Worm (Caenorhabditis elegans) whole organism, late embryonic: Measurements from ENCODE around the gene dnj-16.

Experiments used
- K02D7.2 ChIP-seq: sonication (generic microtip); optimal IDR thresholded peaks from 2 replicates; lab custom pipeline; 2017; ENCODE audit warnings: mild to moderate bottlenecking, missing genetic modification characterization, missing compliant biosample characterization
- Y22D7AL.16 ChIP-seq: sonication (generic microtip); optimal IDR thresholded peaks from 2 replicates; lab custom pipeline; 2016; ENCODE audit warnings: missing genetic modification characterization, missing compliant biosample characterization
- ama-1 ChIP-seq: fragments of 150-350 bp; optimal IDR thresholded peaks from 2 replicates; lab custom pipeline; 2014
- ceh-14 ChIP-seq: sonication (generic microtip); optimal IDR thresholded peaks from 2 replicates; lab custom pipeline; 2016; ENCODE audit warnings: missing genotype, missing genetic modification characterization, missing compliant biosample characterization
- ceh-19 ChIP-seq: fragments of 200-800 bp; sonication (Bioruptor generic); optimal IDR thresholded peaks from 2 replicates; lab custom pipeline; 2018; ENCODE audit warnings: mild to moderate bottlenecking, missing genetic modification characterization, missing compliant biosample characterization
- ceh-22 ChIP-seq: sonication (generic microtip); optimal IDR thresholded peaks from 2 replicates; lab custom pipeline; 2017; ENCODE audit warnings: missing biosample characterization, missing genetic modification characterization
- ceh-24 ChIP-seq: sonication (generic microtip); optimal IDR thresholded peaks from 2 replicates; lab custom pipeline; 2016; ENCODE audit warnings: mild to moderate bottlenecking, missing genetic modification characterization, missing compliant biosample characterization
- ceh-45 ChIP-seq: fragments of 200-800 bp; sonication (Bioruptor generic); IDR thresholded peaks from 2 replicates; pipeline ENCODE4 v1.3.6; 2022; ENCODE audit warnings: missing genetic modification reagents, missing genetic modification characterization, missing compliant biosample characterization
- che-1 ChIP-seq: sonication (generic microtip); optimal IDR thresholded peaks from 2 replicates; lab custom pipeline; 2016; ENCODE audit warnings: mild to moderate bottlenecking, missing genetic modification characterization, missing compliant biosample characterization
- dve-1 ChIP-seq: sonication (generic microtip); optimal IDR thresholded peaks from 2 replicates; lab custom pipeline; 2017; ENCODE audit warnings: antibody characterized with exemption, mild to moderate bottlenecking, missing genetic modification characterization, missing compliant biosample characterization
- elt-2 ChIP-seq: sonication (generic microtip); optimal IDR thresholded peaks from 2 replicates; lab custom pipeline; 2016; ENCODE audit warnings: missing genetic modification reagents, missing genetic modification characterization, missing compliant biosample characterization
- elt-4 ChIP-seq: sonication (generic microtip); optimal IDR thresholded peaks from 2 replicates; lab custom pipeline; 2016; ENCODE audit warnings: missing genetic modification characterization, missing compliant biosample characterization
- ets-4 ChIP-seq: sonication (generic microtip); optimal IDR thresholded peaks from 2 replicates; lab custom pipeline; 2016; ENCODE audit warnings: missing genetic modification characterization, missing compliant biosample characterization
- eyg-1 ChIP-seq: sonication (generic microtip); optimal IDR thresholded peaks from 2 replicates; lab custom pipeline; 2016; ENCODE audit warnings: missing genotype, missing genetic modification characterization, missing compliant biosample characterization
- fax-1 ChIP-seq: sonication (generic microtip); optimal IDR thresholded peaks from 2 replicates; lab custom pipeline; 2016; ENCODE audit warnings: missing genotype, missing genetic modification characterization, missing compliant biosample characterization
- fkh-10 ChIP-seq: fragments of 150-350 bp; optimal IDR thresholded peaks from 2 replicates; lab custom pipeline; 2014; ENCODE audit warnings: missing biosample characterization, missing genetic modification reagents, missing genetic modification characterization
- gmeb-2 ChIP-seq: sonication (generic microtip); optimal IDR thresholded peaks from 2 replicates; lab custom pipeline; 2016; ENCODE audit warnings: missing genetic modification characterization, inconsistent platforms, missing compliant biosample characterization
- hlh-13 ChIP-seq: fragments of 200-800 bp; sonication (Bioruptor generic); optimal IDR thresholded peaks from 2 replicates; lab custom pipeline; 2018; ENCODE audit warnings: mild to moderate bottlenecking, missing genetic modification characterization, missing compliant biosample characterization
- hlh-15 ChIP-seq: sonication (generic microtip); optimal IDR thresholded peaks from 2 replicates; lab custom pipeline; 2016; ENCODE audit warnings: missing genetic modification characterization, missing compliant biosample characterization
- hlh-30 ChIP-seq: sonication (generic microtip); optimal IDR thresholded peaks from 2 replicates; lab custom pipeline; 2017; ENCODE audit warnings: antibody characterized with exemption, missing genetic modification characterization, missing compliant biosample characterization; ENCODE audit not compliant: insufficient read depth
- madf-2 ChIP-seq: sonication (generic microtip); optimal IDR thresholded peaks from 2 replicates; lab custom pipeline; 2017; ENCODE audit warnings: missing genetic modification characterization, missing compliant biosample characterization
- mec-3 ChIP-seq: sonication (generic microtip); optimal IDR thresholded peaks from 2 replicates; lab custom pipeline; 2016; ENCODE audit warnings: borderline replicate concordance, missing genetic modification characterization, missing compliant biosample characterization
- pag-3 ChIP-seq: sonication (generic microtip); optimal IDR thresholded peaks from 2 replicates; lab custom pipeline; 2016; ENCODE audit warnings: missing compliant biosample characterization, missing genetic modification characterization, borderline replicate concordance
- pha-2 ChIP-seq: sonication (generic microtip); optimal IDR thresholded peaks from 2 replicates; lab custom pipeline; 2017; ENCODE audit warnings: mild to moderate bottlenecking, missing genetic modification characterization, missing compliant biosample characterization
- pha-4 ChIP-seq: fragments of 150-350 bp; optimal IDR thresholded peaks from 2 replicates; lab custom pipeline; 2018; ENCODE audit warnings: missing biosample characterization, missing genetic modification reagents, missing genetic modification characterization
- pqm-1 ChIP-seq: sonication (generic microtip); optimal IDR thresholded peaks from 2 replicates; lab custom pipeline; 2016; ENCODE audit warnings: missing genetic modification characterization, missing compliant biosample characterization
- pros-1 ChIP-seq: fragments of 150-350 bp; optimal IDR thresholded peaks from 2 replicates; lab custom pipeline; 2014; ENCODE audit warnings: missing biosample characterization, missing genetic modification reagents, missing genetic modification characterization
- ref-2 ChIP-seq: sonication (generic microtip); optimal IDR thresholded peaks from 2 replicates; lab custom pipeline; 2016; ENCODE audit warnings: missing genetic modification characterization, missing compliant biosample characterization
- rnt-1 ChIP-seq: sonication (generic microtip); optimal IDR thresholded peaks from 2 replicates; lab custom pipeline; 2016; ENCODE audit warnings: missing genetic modification characterization, missing compliant biosample characterization
- sox-4 ChIP-seq: sonication (generic microtip); optimal IDR thresholded peaks from 2 replicates; lab custom pipeline; 2017; ENCODE audit warnings: mild to moderate bottlenecking, missing genetic modification characterization, inconsistent platforms, missing compliant biosample characterization
- syd-9 ChIP-seq: sonication (generic microtip); optimal IDR thresholded peaks from 2 replicates; lab custom pipeline; 2016; ENCODE audit warnings: mild to moderate bottlenecking, missing genetic modification characterization, moderate library complexity, missing compliant biosample characterization
- tbx-2 ChIP-seq: sonication (generic microtip); optimal IDR thresholded peaks from 2 replicates; lab custom pipeline; 2016; ENCODE audit warnings: missing genetic modification characterization, missing compliant biosample characterization
- tbx-7 ChIP-seq: sonication (generic microtip); optimal IDR thresholded peaks from 2 replicates; lab custom pipeline; 2016; ENCODE audit warnings: missing genotype, missing genetic modification characterization, missing compliant biosample characterization
- ttx-3 ChIP-seq: sonication (generic microtip); optimal IDR thresholded peaks from 2 replicates; lab custom pipeline; 2016; ENCODE audit warnings: missing genetic modification reagents, missing genetic modification characterization, missing compliant biosample characterization
- unc-3 ChIP-seq, 2 experiments: fragments of 200-800 bp in 1 of 2; sonication (Bioruptor generic) in 1 of 2; sonication (generic microtip) in 1 of 2; conservative IDR thresholded peaks in 1 of 2; optimal IDR thresholded peaks in 1 of 2; 2 replicates each; pipeline versions ENCODE4 v1.3.6 to Lab custom; 2016 to 2022; ENCODE audit warnings: missing compliant biosample characterization in 2 of 2, missing genetic modification characterization in 2 of 2, missing genetic modification reagents in 1 of 2
- unc-42 ChIP-seq: sonication (generic microtip); optimal IDR thresholded peaks from 2 replicates; lab custom pipeline; 2016; ENCODE audit warnings: missing genotype, missing genetic modification characterization, missing compliant biosample characterization
- unc-86 ChIP-seq: sonication (generic microtip); optimal IDR thresholded peaks from 2 replicates; lab custom pipeline; 2016; ENCODE audit warnings: missing genetic modification characterization, missing compliant biosample characterization

The dnj-16 gene

DNA sequence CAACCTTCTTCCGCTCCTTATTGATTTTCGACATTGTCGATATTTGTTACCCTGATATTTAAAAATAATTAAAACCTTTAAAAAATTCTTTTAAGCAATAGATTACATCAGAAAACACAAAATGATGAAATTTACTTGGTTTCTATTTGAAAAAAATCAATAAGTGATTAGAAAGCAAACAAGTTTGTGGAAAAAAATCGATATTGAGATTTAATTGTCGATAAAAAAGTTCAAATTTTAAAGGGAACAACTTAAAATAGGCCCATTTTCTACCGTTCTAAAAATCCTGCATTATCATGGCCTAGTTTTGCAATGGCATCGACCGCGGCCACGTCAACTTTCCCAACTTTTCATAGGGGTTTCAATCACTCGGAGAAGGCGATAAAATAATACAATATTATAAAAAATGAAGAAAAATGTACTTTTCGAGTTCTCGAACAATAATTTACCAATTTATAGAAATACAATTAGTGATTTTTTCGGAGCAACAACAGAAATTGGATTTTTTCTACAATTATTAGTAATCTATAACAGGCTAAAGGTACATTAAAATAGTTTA is 4.1 kb upstream of the dnj-16 start, which contains the start of gene lars-1:
lars-1 (minus strand) TSS at position 51 of the 559 bp plus-strand sequence.
- TF ChIP-seq ceh-22 (tag; lab: Kevin White, UChicago): no peak
- no peak for TF ChIP-seq pha-4 (tag; lab: Kevin White, UChicago)
- no peak for TF ChIP-seq K02D7.2 (tag; lab: Kevin White, UChicago)
- no peak for TF ChIP-seq gmeb-2 (tag; lab: Kevin White, UChicago)
- TF ChIP-seq ref-2: no peak
- no peak for TF ChIP-seq che-1 (tag; lab: Kevin White, UChicago)
- TF ChIP-seq pha-2: no peak

DNA sequence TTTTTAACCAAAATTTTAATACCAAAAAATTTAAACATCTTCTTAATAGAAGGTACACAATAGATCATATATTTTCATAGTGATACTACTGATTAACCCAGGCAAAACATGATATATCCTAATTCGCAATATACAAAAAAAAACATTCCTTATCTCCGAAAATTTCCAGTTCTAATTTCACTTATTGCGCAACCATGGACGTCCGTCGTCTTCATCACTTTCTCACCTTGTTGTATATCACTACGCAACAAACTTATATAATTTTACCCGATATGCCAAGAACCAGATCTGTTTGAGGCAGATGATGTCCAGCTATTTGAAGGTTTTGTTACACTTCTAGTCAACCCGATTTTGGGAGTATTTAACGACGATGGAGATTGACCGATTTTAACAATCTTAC is 3.1 kb upstream of the dnj-16 start, which contains the start of gene R74.2:
R74.2 (plus strand) TSS at position 316 of the 400 bp plus-strand sequence.
- TF ChIP-seq tbx-2 (no peak), fax-1 (tag; lab: Kevin White, UChicago) (no peak), ceh-45 (no peak), unc-42 (no peak), K02D7.2 (tag; lab: Kevin White, UChicago) (no peak), pros-1 (tag; lab: Kevin White, UChicago) (no peak), unc-3 (GFP tag; conservative IDR thresholded peaks at IDR 0.05; lab: Robert Waterston, UW) (no peak), unc-3 (tag; optimal IDR thresholded peaks at IDR 0.05; lab: Kevin White, UChicago) (no peak), pag-3 (tag; lab: Kevin White, UChicago) (no peak), ceh-24 (tag; lab: Kevin White, UChicago) (no peak), dve-1 (tag; lab: Kevin White, UChicago) (no peak), pha-4 (tag; lab: Kevin White, UChicago) (no peak), hlh-13 (GFP tag; lab: Kevin White, UChicago) (no peak), ets-4 (no peak), mec-3 (tag; lab: Kevin White, UChicago) (no peak), hlh-30 (tag; lab: Kevin White, UChicago) (no peak), ama-1 (lab: Kevin White, UChicago) (no peak), madf-2 (no peak), ttx-3 (tag; lab: Kevin White, UChicago) (no peak)

DNA sequence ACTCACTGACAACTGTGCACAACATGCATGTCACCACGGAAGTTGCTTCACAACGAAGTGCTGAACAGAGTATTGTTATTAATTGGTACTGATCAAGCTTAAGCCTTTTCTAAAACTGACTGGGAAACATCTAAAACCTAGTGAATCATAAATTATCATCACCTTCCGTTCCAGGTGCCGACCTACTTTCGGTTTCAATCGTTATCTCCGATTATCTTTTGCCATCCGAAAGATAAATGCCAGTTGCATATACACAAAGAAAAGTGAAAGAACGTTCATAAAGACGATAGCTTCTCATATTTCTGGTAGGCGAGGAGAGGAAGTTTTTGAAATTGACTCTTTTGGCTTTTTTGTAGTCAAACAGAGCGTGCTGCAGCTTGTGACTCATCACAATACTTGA is 1.3 kb upstream of the dnj-16 start:
- no peak for TF ChIP-seq pag-3 (tag; lab: Kevin White, UChicago)
- no peak for TF ChIP-seq mec-3 (tag; lab: Kevin White, UChicago)
- no peak for TF ChIP-seq eyg-1 (tag; lab: Kevin White, UChicago)
- no peak for TF ChIP-seq ceh-19 (GFP tag; lab: Kevin White, UChicago)
- no peak for TF ChIP-seq hlh-30 (tag; lab: Kevin White, UChicago)
- TF ChIP-seq unc-3 (GFP tag; conservative IDR thresholded peaks at IDR 0.05; lab: Robert Waterston, UW): no peak
- no peak for TF ChIP-seq unc-3 (tag; optimal IDR thresholded peaks at IDR 0.05; lab: Kevin White, UChicago)
- no peak for TF ChIP-seq ref-2
- no peak for TF ChIP-seq elt-2 (tag; lab: Kevin White, UChicago)
- TF ChIP-seq tbx-7 (tag; lab: Kevin White, UChicago): no peak
- no peak for TF ChIP-seq dve-1 (tag; lab: Kevin White, UChicago)
- TF ChIP-seq syd-9 (tag; lab: Kevin White, UChicago): no peak
- no peak for TF ChIP-seq unc-86

DNA sequence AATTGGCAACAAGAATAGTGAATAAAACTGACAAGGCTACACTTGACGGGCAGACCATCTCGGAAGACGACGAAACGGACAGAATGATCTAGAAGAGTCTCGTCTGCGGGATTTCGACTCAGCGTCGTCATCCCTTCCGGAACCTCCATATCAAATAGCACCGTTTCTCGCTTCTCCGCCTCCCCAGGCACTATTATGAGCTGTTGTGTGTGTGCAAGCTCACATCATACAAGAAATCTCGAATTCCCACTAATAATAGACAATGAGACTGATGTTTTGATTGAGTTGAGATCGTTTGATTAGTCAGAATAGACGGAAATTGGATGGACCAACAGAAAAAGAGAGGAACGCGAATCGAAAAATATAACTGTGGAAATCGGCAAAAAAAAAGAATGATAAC is 700 bp upstream of the dnj-16 start, which contains the start of gene spp-28:
spp-28 (minus strand) TSS at position 101 of the 400 bp plus-strand sequence.
- TF ChIP-seq hlh-15 (tag; lab: Kevin White, UChicago) (no peak), unc-3 (GFP tag; conservative IDR thresholded peaks at IDR 0.05; lab: Robert Waterston, UW) (no peak), unc-3 (tag; optimal IDR thresholded peaks at IDR 0.05; lab: Kevin White, UChicago) (no peak), fkh-10 (no peak), K02D7.2 (tag; lab: Kevin White, UChicago) (no peak), syd-9 (tag; lab: Kevin White, UChicago) (no peak), Y22D7AL.16 (no peak), sox-4 (tag; lab: Kevin White, UChicago) (no peak), rnt-1 (no peak), pqm-1 (tag; lab: Kevin White, UChicago) (no peak), madf-2 (no peak), ceh-14 (no peak), elt-4 (no peak), unc-42 (no peak)
